Fruit fly (Drosophila melanogaster) Kc167 (cell line): Measurements from ENCODE around the gene Tsp.

Experiments
- Myc ChIP-seq: fragments of >200 bp; optimal IDR thresholded peaks from 2 replicates; lab custom pipeline; 2017; ENCODE audit warnings: missing external identifiers
- Sin3A ChIP-seq: fragments of >200 bp; optimal IDR thresholded peaks from 2 replicates; lab custom pipeline; 2018; ENCODE audit warnings: missing external identifiers
- h ChIP-seq: fragments of >200 bp; optimal IDR thresholded peaks from 3 replicates; lab custom pipeline; 2018; ENCODE audit warnings: missing external identifiers
- insv ChIP-seq: fragments of >200 bp; optimal IDR thresholded peaks from 3 replicates; lab custom pipeline; 2018; ENCODE audit warnings: missing external identifiers
- psq ChIP-seq: fragments of >200 bp; optimal IDR thresholded peaks from 2 replicates; lab custom pipeline; 2017; ENCODE audit warnings: missing external identifiers
- ttk ChIP-seq: sonication (Bioruptor generic); optimal IDR thresholded peaks from 2 replicates; lab custom pipeline; 2017; ENCODE audit warnings: missing external identifiers

Gene Tsp

DNA sequence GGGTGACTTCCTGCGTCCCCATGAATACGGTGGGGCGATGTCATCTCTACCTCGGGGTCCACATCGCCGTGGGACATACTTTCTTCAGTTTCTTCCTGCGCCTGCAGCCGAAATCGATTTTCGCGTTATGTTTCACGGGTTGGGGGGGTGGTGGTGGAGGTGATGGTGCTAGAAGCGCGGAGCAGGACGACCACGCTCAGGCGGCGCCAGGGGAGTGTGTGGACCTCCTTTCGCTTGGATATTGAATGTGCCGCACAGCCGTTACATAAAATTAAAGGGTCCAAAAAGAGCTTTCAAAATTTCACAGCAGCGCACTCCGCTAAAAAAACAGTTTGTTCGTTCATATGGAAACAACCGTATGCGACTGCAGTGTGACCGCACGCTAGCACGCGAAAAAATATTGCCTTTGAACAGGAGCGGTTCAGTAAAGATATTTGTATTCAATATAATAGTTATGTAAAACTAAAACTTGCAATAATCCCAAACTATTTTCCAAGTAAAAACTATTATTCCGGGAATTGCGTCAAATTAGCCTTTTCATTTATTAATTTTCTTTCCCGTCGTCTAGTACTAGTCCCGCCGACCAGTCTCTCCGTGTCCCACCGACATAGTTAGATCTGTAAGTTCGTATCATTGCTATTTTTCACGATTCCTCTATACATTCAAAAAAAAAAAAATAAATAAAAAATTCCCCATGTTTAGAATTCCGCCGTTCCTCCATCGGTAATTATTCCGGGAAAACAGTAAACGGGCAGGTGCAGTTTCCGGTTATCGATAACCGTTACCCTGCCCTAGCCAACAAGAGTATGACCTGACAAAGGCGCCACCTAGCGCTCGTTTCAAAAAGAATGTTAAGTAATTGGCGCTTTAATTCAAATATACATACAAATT, 24.6 kb downstream of the Tsp start, which contains the start of gene Nhe3:
Gene Nhe3 (minus strand): TSS at position 373 of the 891 bp plus-strand sequence.
- TF ChIP-seq psq (no peak), h (no peak), Myc (lab: Kevin White, UChicago) (no peak), Sin3A (lab: Kevin White, UChicago) (no peak), ttk (lab: Kevin White, UChicago) (no peak), insv (no peak)

DNA sequence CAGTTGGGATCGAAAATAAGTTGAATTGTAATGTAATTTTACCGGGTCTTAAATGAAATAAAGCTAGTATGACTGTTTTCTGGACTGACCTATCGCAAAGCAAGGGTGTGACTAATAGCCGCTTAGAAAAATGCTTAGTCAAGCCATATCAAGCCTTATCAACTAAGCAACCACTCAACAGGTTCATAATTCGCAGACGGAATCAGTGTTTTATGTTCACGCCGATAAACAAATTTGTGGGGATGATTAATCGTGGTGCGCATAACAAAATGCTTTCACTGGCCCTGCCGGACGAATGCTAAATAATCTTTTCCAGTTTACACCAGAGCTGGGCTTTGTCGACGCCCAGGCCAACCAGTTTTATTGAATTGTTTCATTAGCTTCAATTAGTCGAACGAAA, 26.0 kb downstream of the Tsp start:
- TF ChIP-seq Sin3A (lab: Kevin White, UChicago): no peak
- TF ChIP-seq Myc (lab: Kevin White, UChicago): no peak
- no peak for TF ChIP-seq h
- no peak for TF ChIP-seq psq
- no peak for TF ChIP-seq insv
- TF ChIP-seq ttk (lab: Kevin White, UChicago): no peak

DNA sequence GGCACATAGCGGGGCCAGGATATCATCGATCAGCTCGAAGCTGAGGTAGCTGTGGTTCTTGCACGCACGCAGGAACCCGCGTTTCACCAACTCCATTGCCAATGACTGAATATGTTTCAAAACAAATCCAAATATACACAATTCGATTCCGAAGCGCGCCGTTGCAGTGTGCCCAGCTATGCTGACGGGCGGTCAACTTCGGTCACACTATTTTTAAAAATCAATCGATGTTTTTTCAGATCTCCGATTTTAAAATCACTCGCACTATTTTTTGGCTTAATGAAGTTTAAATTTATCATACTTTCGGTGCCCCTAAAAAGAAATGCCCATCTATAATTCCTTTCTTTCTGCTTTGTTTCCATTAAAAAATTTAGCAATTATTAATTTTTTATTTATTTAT, 31.4 kb downstream of the Tsp start, which contains the start of gene Nse1:
Gene Nse1 (minus strand): TSS at position 173 of the 400 bp plus-strand sequence.
- no peak for TF ChIP-seq Myc (lab: Kevin White, UChicago)
- TF ChIP-seq ttk (lab: Kevin White, UChicago): no peak
- TF ChIP-seq psq: no peak
- TF ChIP-seq Sin3A (lab: Kevin White, UChicago): no peak
- no peak for TF ChIP-seq h
- TF ChIP-seq insv: no peak

DNA sequence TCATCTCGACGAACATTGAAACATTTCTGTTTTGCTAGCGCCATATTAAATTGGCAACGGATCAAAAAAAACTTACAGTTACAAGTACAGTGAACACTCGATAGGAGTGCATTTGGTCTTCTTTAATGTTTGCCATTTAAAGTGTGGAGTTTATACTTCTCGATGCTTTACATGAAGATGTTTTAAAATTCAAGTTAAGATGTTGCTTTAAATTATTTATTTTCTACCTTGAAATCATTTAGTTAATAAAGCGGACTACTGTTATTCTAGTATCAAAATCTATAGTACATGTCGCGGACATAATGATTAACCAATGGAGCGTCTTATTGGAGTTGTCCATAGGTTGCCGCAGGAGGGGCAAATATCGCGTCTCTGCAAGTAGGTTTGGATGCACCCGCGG, 32.4 kb downstream of the Tsp start, which contains the start of gene cort:
Gene cort (minus strand): TSS at position 101 of the 400 bp plus-strand sequence.
- TF ChIP-seq Myc (lab: Kevin White, UChicago): no peak
- no peak for TF ChIP-seq h
- no peak for TF ChIP-seq ttk (lab: Kevin White, UChicago)
- no peak for TF ChIP-seq Sin3A (lab: Kevin White, UChicago)
- no peak for TF ChIP-seq psq

DNA sequence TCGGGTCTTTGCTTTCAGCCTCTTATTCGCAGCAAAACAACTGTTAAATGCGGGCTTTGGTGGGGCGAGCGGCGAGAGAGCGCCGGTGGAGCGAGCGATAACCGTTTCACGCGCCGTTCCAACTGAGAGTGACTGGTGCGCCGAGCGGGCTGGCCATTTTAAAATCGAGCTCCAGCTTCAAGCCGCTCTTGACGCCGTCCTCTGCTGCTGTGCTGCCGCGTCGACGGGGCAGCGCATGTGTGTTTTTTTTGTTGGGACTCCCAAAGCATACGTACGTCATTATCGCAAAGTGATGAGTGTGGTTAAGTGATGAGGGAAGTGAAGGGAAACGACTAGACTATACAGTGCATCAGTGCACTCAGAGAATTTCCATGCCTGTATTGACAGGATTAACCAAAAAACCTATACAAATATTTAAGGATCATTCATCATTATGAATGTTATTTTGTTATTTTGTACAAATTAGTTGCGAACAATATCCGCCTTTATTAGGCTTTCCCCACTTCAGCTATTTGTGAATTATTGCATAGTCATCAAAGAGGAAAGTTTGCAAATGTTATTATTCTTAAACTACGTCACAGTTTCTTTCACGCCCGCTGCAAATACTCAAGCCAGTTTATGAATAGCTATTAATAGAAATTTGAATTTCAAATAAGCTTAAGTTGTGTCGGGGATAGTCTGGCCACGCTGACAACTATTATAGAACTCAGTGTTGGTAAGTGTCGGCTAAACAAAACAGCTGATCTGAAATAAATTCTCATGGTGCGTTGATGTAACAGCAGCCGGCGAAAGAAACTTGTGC, 35.5 kb downstream of the Tsp start, which contains the start of gene Spn27A:
Gene Spn27A (minus strand): TSS at position 137 of the 802 bp plus-strand sequence.
- TF ChIP-seq insv (no peak), ttk (lab: Kevin White, UChicago) (no peak), Myc (lab: Kevin White, UChicago) (no peak), h (no peak), psq (no peak), Sin3A (lab: Kevin White, UChicago) (no peak)

DNA sequence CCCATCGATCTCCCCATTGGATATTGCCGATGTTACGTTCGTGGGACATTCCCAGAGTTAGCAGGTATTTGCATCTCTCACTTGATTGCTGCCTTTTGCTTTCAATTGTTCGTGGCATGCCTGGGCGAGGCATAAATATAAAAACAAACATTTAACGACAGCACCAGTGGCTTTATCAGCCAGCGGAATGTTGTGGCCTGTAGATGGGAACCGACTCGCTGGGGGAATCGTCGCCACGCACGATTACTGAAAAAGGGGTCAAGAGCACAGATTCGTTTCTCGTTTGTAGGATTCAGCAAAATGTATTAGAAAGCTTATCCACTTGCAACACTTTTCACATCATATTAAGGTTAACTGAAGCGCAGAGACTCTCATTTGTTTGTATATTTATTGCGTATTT, 37.5 kb downstream of the Tsp start:
- TF ChIP-seq h (no peak), Myc (lab: Kevin White, UChicago) (no peak), insv (no peak), psq (no peak), ttk (lab: Kevin White, UChicago) (no peak), Sin3A (lab: Kevin White, UChicago) (no peak)

DNA sequence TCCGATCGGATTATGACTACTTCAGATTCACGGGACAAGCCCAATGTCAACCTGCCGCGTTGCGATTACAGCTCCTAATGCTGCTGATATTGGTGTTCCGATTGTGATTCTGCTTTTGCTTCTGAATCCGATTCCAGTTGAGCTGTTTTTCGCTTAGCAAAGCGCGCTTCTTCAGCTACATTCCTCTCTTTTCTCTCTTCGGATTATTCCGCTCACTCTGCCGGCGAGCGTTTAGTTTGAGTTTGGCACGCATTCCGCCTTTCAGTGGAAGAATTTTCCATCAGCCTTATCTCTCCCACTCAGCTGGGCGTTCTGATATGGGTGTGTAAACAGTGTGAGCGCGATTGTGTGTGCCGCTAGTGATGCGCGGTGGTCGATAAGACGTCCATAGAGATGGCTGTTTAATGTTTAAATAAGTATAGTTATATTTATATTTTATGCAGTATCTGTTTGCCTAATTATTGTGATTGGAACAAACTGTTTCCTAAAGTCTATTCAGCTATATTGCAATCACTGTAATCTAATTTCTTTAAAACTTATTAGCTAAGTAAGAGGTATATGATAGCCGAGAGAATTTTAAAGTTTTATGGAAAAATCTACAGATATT, 41.1 kb downstream of the Tsp start, which contains the start of gene Galt:
Gene Galt (minus strand): TSS at position 315 of the 607 bp plus-strand sequence.
- TF ChIP-seq Sin3A (lab: Kevin White, UChicago) (no peak), psq (no peak), h (no peak), insv (no peak), ttk (lab: Kevin White, UChicago) (no peak), Myc (lab: Kevin White, UChicago) (no peak)

DNA sequence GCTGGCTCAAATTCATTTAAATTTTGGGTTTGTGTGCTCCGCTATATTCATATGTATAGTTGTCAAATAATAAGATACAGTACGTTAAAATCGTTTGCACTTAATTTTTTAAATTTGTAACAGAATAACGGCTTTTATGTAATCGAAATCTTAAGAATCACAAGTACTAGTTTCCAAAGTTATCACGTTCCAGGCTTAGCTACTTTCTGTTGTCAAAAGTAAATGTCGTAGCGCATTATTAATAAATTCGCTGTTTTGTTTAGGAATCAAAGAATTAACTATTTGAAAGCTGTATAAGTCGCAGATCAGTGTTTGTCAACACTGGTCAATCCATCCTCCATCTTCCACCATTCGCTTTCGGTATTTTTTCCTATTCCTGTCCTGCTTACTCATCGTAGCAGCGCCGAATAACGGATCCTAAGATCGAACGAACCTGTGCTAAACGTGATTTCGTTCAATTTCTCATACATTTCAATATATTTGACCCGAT, 45.3 kb downstream of the Tsp start, which contains the start of the genes CG13771, CG34310 and cup:
Gene CG13771 (minus strand): TSS at position 51 of the 490 bp plus-strand sequence.
Gene CG34310 (plus strand): TSS at position 103 of the 490 bp plus-strand sequence.
Gene cup (plus strand): TSS at position 103 of the 490 bp plus-strand sequence.
- no peak for TF ChIP-seq ttk (lab: Kevin White, UChicago)

DNA sequence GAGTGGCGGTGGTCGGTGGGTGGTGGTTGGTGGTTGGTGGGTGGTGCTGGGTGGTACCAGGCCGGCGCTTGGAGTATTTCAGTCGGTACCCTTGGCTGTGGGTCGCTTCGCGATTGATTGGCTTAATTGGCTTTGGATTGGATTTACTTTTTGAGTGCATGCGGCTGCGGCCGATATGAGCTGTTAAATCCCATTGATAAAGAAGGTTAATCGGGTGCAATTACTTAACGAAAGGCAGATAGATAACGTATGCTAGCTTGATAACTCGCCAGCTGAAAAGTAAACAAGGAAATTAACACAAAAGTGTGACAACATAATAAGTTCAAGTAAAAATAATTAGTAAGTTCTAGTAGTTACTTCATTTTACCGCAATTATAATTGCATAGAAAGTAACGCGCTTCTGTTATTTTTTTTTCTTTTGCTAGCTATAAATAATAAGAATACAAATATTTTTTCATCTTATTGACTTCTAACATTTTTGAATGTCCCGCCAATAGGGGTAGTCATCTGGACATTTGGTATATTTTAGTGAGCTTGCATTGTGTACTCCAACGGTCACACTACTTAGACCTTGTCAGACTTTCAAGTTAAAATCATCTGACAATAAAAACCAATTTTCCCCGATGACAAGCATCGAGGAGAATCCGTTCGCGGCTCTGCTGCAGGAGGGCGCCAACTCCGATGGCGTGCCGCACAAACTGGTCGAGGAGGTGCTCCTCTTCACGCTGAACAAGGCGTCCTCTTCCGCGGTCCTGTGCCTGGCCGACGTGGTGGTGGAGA, 50.7 kb downstream of the Tsp start, which contains the start of the genes CG31636 and Ube4A:
Gene CG31636 (minus strand): TSS at position 184 of the 780 bp plus-strand sequence.
Gene Ube4A (plus strand): TSS at position 549 of the 780 bp plus-strand sequence.
- TF ChIP-seq Myc (lab: Kevin White, UChicago) (no peak), h (no peak), ttk (lab: Kevin White, UChicago) (no peak), psq (no peak), Sin3A (lab: Kevin White, UChicago) (no peak), insv (no peak)

DNA sequence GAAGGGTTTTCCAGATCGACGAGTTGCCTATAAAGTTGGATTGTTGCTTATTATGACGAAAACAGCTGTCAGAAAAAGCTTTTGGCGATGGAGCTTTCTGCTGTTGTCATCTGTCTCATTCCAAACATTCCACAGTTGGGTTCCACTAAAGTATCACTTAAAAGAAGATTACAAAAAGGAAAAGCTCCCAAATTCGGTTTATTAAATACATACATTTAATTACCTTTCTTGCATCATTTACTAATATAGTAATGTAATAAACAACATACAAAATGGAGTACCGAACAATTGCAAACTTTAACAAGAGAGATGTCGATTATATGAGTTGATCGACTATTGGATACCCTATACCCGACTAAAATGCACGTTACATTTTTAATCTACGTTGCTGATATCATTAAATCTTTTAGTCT, 52.6 kb downstream of the Tsp start, which contains the start of gene CG31633:
Gene CG31633 (minus strand): TSS at position 58 of the 413 bp plus-strand sequence.
- TF ChIP-seq ttk (lab: Kevin White, UChicago) (no peak), h (no peak), Myc (lab: Kevin White, UChicago) (no peak), Sin3A (lab: Kevin White, UChicago) (no peak), insv (no peak), psq (no peak)
